Fruit fly (Drosophila melanogaster) whole organism, embryonic: Measurements from ENCODE around the gene Wnt6.

Experiments used
- Adf1 ChIP-seq: fragments of 200-800 bp; sonication (Bioruptor generic); IDR thresholded peaks from 2 replicates; pipeline ENCODE4 v1.3.6; 2022; ENCODE audit warnings: missing biosample characterization, missing genetic modification characterization
- CG10209 ChIP-seq: fragments of 200-800 bp; sonication (Bioruptor generic); optimal IDR thresholded peaks from 3 replicates; lab custom pipeline; 2017; ENCODE audit warnings: missing biosample characterization, mild to moderate bottlenecking, missing genetic modification characterization, missing genetic modification reagents
- CG11504 ChIP-seq: fragments of 200-800 bp; sonication (Bioruptor generic); optimal IDR thresholded peaks from 3 replicates; lab custom pipeline; 2019; ENCODE audit warnings: missing biosample characterization, mild to moderate bottlenecking, missing genetic modification characterization, moderate library complexity
- CG11695 ChIP-seq: fragments of 200-800 bp; sonication (Bioruptor generic); IDR thresholded peaks from 3 replicates; pipeline ENCODE4 v1.3.6; 2022; ENCODE audit warnings: missing biosample characterization, missing genetic modification characterization
- CG12236 ChIP-seq: fragments of 200-800 bp; sonication (Bioruptor generic); optimal IDR thresholded peaks from 2 replicates; lab custom pipeline; 2016; ENCODE audit warnings: missing biosample characterization, missing genetic modification characterization
- CG13775 ChIP-seq: fragments of 200-800 bp; sonication (Bioruptor generic); optimal IDR thresholded peaks from 3 replicates; lab custom pipeline; 2017; ENCODE audit warnings: missing biosample characterization, mild to moderate bottlenecking, missing genetic modification characterization
- CG17328 ChIP-seq: fragments of 200-800 bp; sonication (Bioruptor generic); IDR thresholded peaks from 2 replicates; pipeline ENCODE4 v1.3.6; 2022; ENCODE audit warnings: missing biosample characterization, missing genetic modification characterization
- CG17359 ChIP-seq: fragments of 200-800 bp; sonication (Bioruptor generic); optimal IDR thresholded peaks from 3 replicates; lab custom pipeline; 2018; ENCODE audit warnings: missing biosample characterization, mild to moderate bottlenecking, missing genetic modification characterization, moderate library complexity
- CG2712 ChIP-seq: fragments of 200-800 bp; optimal IDR thresholded peaks from 3 replicates; lab custom pipeline; 2019; ENCODE audit warnings: missing biosample characterization, mild to moderate bottlenecking, missing genetic modification characterization, moderate library complexity
- CG34376 ChIP-seq: fragments of 200-800 bp; sonication (Bioruptor generic); optimal IDR thresholded peaks from 2 replicates; lab custom pipeline; 2018; ENCODE audit warnings: missing biosample characterization, mild to moderate bottlenecking, missing genetic modification characterization
- CG4617 ChIP-seq: fragments of 200-800 bp; sonication (Bioruptor generic); optimal IDR thresholded peaks from 3 replicates; lab custom pipeline; 2016; ENCODE audit warnings: missing biosample characterization, missing genetic modification characterization, borderline replicate concordance
- CG6854 ChIP-seq: fragments of 200-800 bp; sonication (Bioruptor generic); optimal IDR thresholded peaks from 3 replicates; lab custom pipeline; 2017; ENCODE audit warnings: missing biosample characterization, mild to moderate bottlenecking, missing genetic modification characterization
- CG7786 ChIP-seq: fragments of 200-800 bp; sonication (Bioruptor generic); optimal IDR thresholded peaks from 2 replicates; lab custom pipeline; 2016; ENCODE audit warnings: missing biosample characterization, missing genetic modification characterization
- CG8089 ChIP-seq: fragments of 200-800 bp; sonication (Bioruptor generic); optimal IDR thresholded peaks from 3 replicates; lab custom pipeline; 2016; ENCODE audit warnings: missing biosample characterization, missing genetic modification characterization
- CG8924 ChIP-seq: fragments of 200-800 bp; optimal IDR thresholded peaks from 3 replicates; lab custom pipeline; 2019; ENCODE audit warnings: missing biosample characterization, mild to moderate bottlenecking, missing genetic modification characterization, moderate library complexity
- Dip2 ChIP-seq: fragments of 200-800 bp; sonication (Bioruptor generic); IDR thresholded peaks from 2 replicates; pipeline ENCODE4 v1.3.6; 2022; ENCODE audit warnings: missing biosample characterization, missing genetic modification characterization
- Drgx ChIP-seq: fragments of 200-800 bp; sonication (Bioruptor generic); IDR thresholded peaks from 2 replicates; pipeline ENCODE4 v1.3.6; 2022; ENCODE audit warnings: missing biosample characterization, missing genetic modification characterization
- Gug ChIP-seq: fragments of 200-800 bp; sonication (Bioruptor generic); IDR thresholded peaks from 4 replicates; pipeline ENCODE4 v1.3.6; 2022; ENCODE audit warnings: missing biosample characterization, missing genetic modification characterization
- H15 ChIP-seq: fragments of 200-800 bp; sonication (Bioruptor generic); IDR thresholded peaks from 3 replicates; pipeline ENCODE4 v1.3.6; 2022; ENCODE audit warnings: missing biosample characterization, missing genetic modification characterization
- HLH3B ChIP-seq: fragments of 200-800 bp; sonication (Bioruptor generic); IDR thresholded peaks from 2 replicates; pipeline ENCODE4 v1.3.6; 2022; ENCODE audit warnings: missing biosample characterization, missing genetic modification characterization
- HmgD ChIP-seq: fragments of 200-800 bp; sonication (Bioruptor generic); optimal IDR thresholded peaks from 3 replicates; lab custom pipeline; 2016; ENCODE audit warnings: missing biosample characterization, missing genetic modification characterization
- Lhr ChIP-seq: fragments of 200-800 bp; sonication (Bioruptor generic); optimal IDR thresholded peaks from 3 replicates; lab custom pipeline; 2017; ENCODE audit warnings: mild to moderate bottlenecking, missing biosample characterization, missing genetic modification reagents, missing genetic modification characterization
- MBD-R2 ChIP-seq: fragments of 200-800 bp; sonication (Bioruptor generic); IDR thresholded peaks from 2 replicates; pipeline ENCODE4 v1.3.6; 2022; ENCODE audit warnings: missing biosample characterization, missing genetic modification characterization
- MTF-1 ChIP-seq: fragments of 200-800 bp; sonication (Bioruptor generic); optimal IDR thresholded peaks from 2 replicates; lab custom pipeline; 2018; ENCODE audit warnings: missing biosample characterization, mild to moderate bottlenecking, missing genetic modification characterization, borderline replicate concordance
- NFAT ChIP-seq: fragments of 200-800 bp; sonication (Bioruptor generic); IDR thresholded peaks from 2 replicates; pipeline ENCODE4 v1.3.6; 2022; ENCODE audit warnings: missing biosample characterization, missing genetic modification characterization
- NK7.1 ChIP-seq: fragments of 200-800 bp; sonication (Bioruptor generic); optimal IDR thresholded peaks from 3 replicates; lab custom pipeline; 2016; ENCODE audit warnings: missing biosample characterization, missing genetic modification characterization
- Sox102F ChIP-seq: fragments of 200-800 bp; sonication (Bioruptor generic); optimal IDR thresholded peaks from 2 replicates; lab custom pipeline; 2018; ENCODE audit warnings: missing biosample characterization, mild to moderate bottlenecking, missing genetic modification characterization, moderate library complexity
- Sry-β ChIP-seq: fragments of 200-800 bp; sonication (Bioruptor generic); optimal IDR thresholded peaks from 2 replicates; lab custom pipeline; 2018; ENCODE audit warnings: missing biosample characterization, mild to moderate bottlenecking, missing genetic modification characterization, moderate library complexity
- ac ChIP-seq: fragments of 200-800 bp; sonication (Bioruptor generic); optimal IDR thresholded peaks from 3 replicates; lab custom pipeline; 2017; ENCODE audit warnings: missing biosample characterization, mild to moderate bottlenecking, missing genetic modification characterization
- aop ChIP-seq: fragments of 200-800 bp; sonication (Bioruptor generic); IDR thresholded peaks from 2 replicates; pipeline ENCODE4 v1.3.6; 2022; ENCODE audit warnings: missing biosample characterization, missing genetic modification characterization
- ara ChIP-seq: fragments of 200-800 bp; sonication (Bioruptor generic); IDR thresholded peaks from 2 replicates; pipeline ENCODE4 v1.3.6; 2022; ENCODE audit warnings: missing biosample characterization, missing genetic modification characterization
- bcd ChIP-seq: fragments of 200-800 bp; sonication (Bioruptor generic); optimal IDR thresholded peaks from 2 replicates; lab custom pipeline; 2017; ENCODE audit warnings: missing biosample characterization, mild to moderate bottlenecking, missing genetic modification characterization
- br ChIP-seq: fragments of >200 bp; optimal IDR thresholded peaks from 2 replicates; lab custom pipeline; 2017
- bsh ChIP-seq, 2 experiments: fragments of 200-800 bp; sonication (Bioruptor generic); optimal IDR thresholded peaks; 2 replicates each; lab custom pipeline; 2017 to 2018; ENCODE audit warnings: mild to moderate bottlenecking in 2 of 2, missing biosample characterization in 2 of 2, missing genetic modification characterization in 2 of 2, moderate library complexity in 1 of 2
- chif ChIP-seq, 2 experiments: fragments of 200-800 bp; sonication (Bioruptor generic); optimal IDR thresholded peaks; 3 replicates each; lab custom pipeline; 2016; ENCODE audit warnings: missing biosample characterization in 2 of 2, missing genetic modification characterization in 2 of 2
- corto ChIP-seq: fragments of 200-800 bp; sonication (Bioruptor generic); optimal IDR thresholded peaks from 2 replicates; lab custom pipeline; 2016; ENCODE audit warnings: missing biosample characterization, mild to moderate bottlenecking, missing genetic modification characterization, moderate library complexity
- gsb-n ChIP-seq: fragments of 200-800 bp; sonication (Bioruptor generic); optimal IDR thresholded peaks from 3 replicates; lab custom pipeline; 2018; ENCODE audit warnings: missing biosample characterization, mild to moderate bottlenecking, missing genetic modification characterization
- jumu ChIP-seq: fragments of 200-800 bp; sonication (Bioruptor generic); optimal IDR thresholded peaks from 3 replicates; lab custom pipeline; 2016; ENCODE audit warnings: missing biosample characterization, missing genetic modification characterization
- lola ChIP-seq, 3 experiments: fragments of >200 bp in 2 of 3; fragments of 200-800 bp in 1 of 3; sonication (Bioruptor generic) in 1 of 3; optimal IDR thresholded peaks; 2 replicates each; lab custom pipeline; 2017 to 2019; ENCODE audit warnings: missing biosample characterization in 3 of 3, missing genetic modification characterization in 3 of 3, mild to moderate bottlenecking in 1 of 3, moderate library complexity in 1 of 3
- maf-S ChIP-seq: fragments of 200-800 bp; sonication (Bioruptor generic); optimal IDR thresholded peaks from 2 replicates; lab custom pipeline; 2016; ENCODE audit warnings: missing biosample characterization, missing genetic modification characterization
- mirr ChIP-seq: fragments of 200-800 bp; sonication (Bioruptor generic); optimal IDR thresholded peaks from 3 replicates; lab custom pipeline; 2018; ENCODE audit warnings: missing biosample characterization, mild to moderate bottlenecking, missing genetic modification characterization
- prd ChIP-seq, 3 experiments: fragments of >200 bp in 2 of 3; fragments of 200-800 bp in 1 of 3; sonication (Bioruptor generic) in 1 of 3; optimal IDR thresholded peaks in 2 of 3; IDR thresholded peaks in 1 of 3; 2 replicates in 2 of 3; 3 replicates in 1 of 3; pipeline versions ENCODE4 v1.3.6 to Lab custom; 2017 to 2022; ENCODE audit warnings: missing biosample characterization in 1 of 3, missing genetic modification characterization in 1 of 3
- pum ChIP-seq: fragments of 200-800 bp; sonication (Bioruptor generic); optimal IDR thresholded peaks from 2 replicates; lab custom pipeline; 2016; ENCODE audit warnings: missing biosample characterization, missing genetic modification characterization
- sens ChIP-seq: fragments of 200-800 bp; sonication (Bioruptor generic); peaks from one replicate; lab custom pipeline; 2016; ENCODE audit warnings: missing biosample characterization, missing genetic modification characterization
- shn ChIP-seq: fragments of 200-800 bp; sonication (Bioruptor generic); optimal IDR thresholded peaks from 3 replicates; lab custom pipeline; 2016; ENCODE audit warnings: missing biosample characterization, missing genetic modification characterization
- twi ChIP-seq: fragments of 200-800 bp; optimal IDR thresholded peaks from 2 replicates; lab custom pipeline; 2019; ENCODE audit warnings: missing biosample characterization, mild to moderate bottlenecking, missing genetic modification characterization, moderate library complexity
- vvl ChIP-seq: fragments of 200-800 bp; sonication (Bioruptor generic); IDR thresholded peaks from 2 replicates; pipeline ENCODE4 v1.3.6; 2022; ENCODE audit warnings: missing biosample characterization, missing genetic modification characterization
- yki ChIP-seq: fragments of >200 bp; optimal IDR thresholded peaks from 3 replicates; lab custom pipeline; 2018
- zen2 ChIP-seq: fragments of 200-800 bp; sonication (Bioruptor generic); IDR thresholded peaks from 3 replicates; pipeline ENCODE4 v1.3.6; 2022; ENCODE audit warnings: missing biosample characterization, missing genetic modification characterization; ENCODE audit not compliant: partially characterized antibody
- zf30C ChIP-seq: fragments of 200-800 bp; sonication (Bioruptor generic); optimal IDR thresholded peaks from 3 replicates; lab custom pipeline; 2018; ENCODE audit warnings: missing biosample characterization, mild to moderate bottlenecking, missing genetic modification characterization

The Wnt6 gene

dm6 chr2L:7298744-7299366 is 34.7 kb upstream of the Wnt6 start (continued):
- TF ChIP-seq lola (GFP tag; optimal IDR thresholded peaks at IDR 0.05; lab: Kevin White, UChicago), result peak in 1 of 3 experiments; percentile 43
- peak in 1 of 2 experiments; percentile 6 for TF ChIP-seq chif (GFP tag; optimal IDR thresholded peaks at IDR 0.05; lab: Kevin White, UChicago)
- TF ChIP-seq HmgD (GFP tag; lab: Kevin White, UChicago), result no peak
- peak; percentile 34 for TF ChIP-seq ac (GFP tag; lab: Kevin White, UChicago)
- TF ChIP-seq zf30C (GFP tag; lab: Kevin White, UChicago), result peak; percentile 68
- TF ChIP-seq CG11504 (tag; lab: Kevin White, UChicago), result peak; percentile 13
- TF ChIP-seq CG12236 (GFP tag; lab: Kevin White, UChicago), result no peak
- peak; percentile 20 for TF ChIP-seq Sox102F (GFP tag; lab: Kevin White, UChicago)
- no peak for TF ChIP-seq br (lab: Kevin White, UChicago)
- TF ChIP-seq sens (GFP tag; lab: Kevin White, UChicago), result peak; percentile 86
- peak; percentile 57 for TF ChIP-seq CG2712
- TF ChIP-seq bcd (GFP tag; lab: Kevin White, UChicago), result no peak
- no peak for TF ChIP-seq zen2
- peak in 1 of 2 experiments; percentile 56 for TF ChIP-seq bsh (GFP tag; optimal IDR thresholded peaks at IDR 0.05; lab: Kevin White, UChicago)
- no peak for TF ChIP-seq H15 (GFP tag; lab: Robert Waterston, UW)
- TF ChIP-seq CG10209 (GFP tag; lab: Kevin White, UChicago), result peak; percentile 11
- peak; percentile 45; the same call in 1 of the 2 replicates for TF ChIP-seq CG17328 (GFP tag; lab: Robert Waterston, UW)
- TF ChIP-seq NK7.1 (GFP tag; lab: Kevin White, UChicago), result no peak
- TF ChIP-seq maf-S, result no peak
- peak; percentile 46 for TF ChIP-seq CG7786 (GFP tag; lab: Kevin White, UChicago)
- no peak for TF ChIP-seq twi (tag; lab: Kevin White, UChicago)
- no peak for TF ChIP-seq jumu (GFP tag; lab: Kevin White, UChicago)
- no peak for TF ChIP-seq Adf1 (GFP tag; lab: Robert Waterston, UW)
- TF ChIP-seq Sry-β (GFP tag; lab: Kevin White, UChicago), result no peak
- TF ChIP-seq Lhr (GFP tag; lab: Kevin White, UChicago), result no peak
- TF ChIP-seq HLH3B, result no peak
- TF ChIP-seq yki, result no peak
- TF ChIP-seq prd (optimal IDR thresholded peaks at IDR 0.05; lab: Kevin White, UChicago), result no peak
- peak; percentile 66; the same call in 2 of the 3 replicates for TF ChIP-seq prd (GFP tag; IDR thresholded peaks at IDR 0.05; lab: Robert Waterston, UW)
- peak; percentile 16; the same call in 1 of the 4 replicates for TF ChIP-seq Gug (GFP tag; lab: Robert Waterston, UW)
- TF ChIP-seq CG8924 (tag; lab: Kevin White, UChicago), result peak; percentile 5
- no peak for TF ChIP-seq MBD-R2 (GFP tag; lab: Robert Waterston, UW)
- TF ChIP-seq vvl (GFP tag; lab: Robert Waterston, UW), result peak; percentile 59
- no peak for TF ChIP-seq MTF-1 (GFP tag; lab: Kevin White, UChicago)
- TF ChIP-seq Drgx (GFP tag; lab: Robert Waterston, UW), result 0 out of 2 replicates have a peak, but pooled peaks have one; percentile 13
- TF ChIP-seq shn, result no peak
- TF ChIP-seq CG6854, result no peak
- no peak for TF ChIP-seq CG34376 (GFP tag; lab: Kevin White, UChicago)
- peak; percentile 20 for TF ChIP-seq CG17359 (tag; lab: Kevin White, UChicago)
- TF ChIP-seq CG13775, result peak; percentile 18
- TF ChIP-seq CG4617, result no peak
- TF ChIP-seq CG8089, result no peak
- peak; percentile 17 for TF ChIP-seq pum
- no peak for TF ChIP-seq aop
- no peak for TF ChIP-seq mirr (GFP tag; lab: Kevin White, UChicago)
- no peak for TF ChIP-seq corto (GFP tag; lab: Kevin White, UChicago)
- no peak for TF ChIP-seq NFAT (GFP tag; lab: Robert Waterston, UW)
- TF ChIP-seq gsb-n, result peak; percentile 65
- TF ChIP-seq ara, result 0 out of 2 replicates have a peak, but pooled peaks have one; percentile 42
- no peak for TF ChIP-seq CG11695 (GFP tag; lab: Robert Waterston, UW)
- TF ChIP-seq Dip2, result no peak
